Worm (Caenorhabditis elegans) whole organism, L2 larva: ENCODE measurements around the gene C17C3.1.
"Not testable (repeated sequence)": the region's sequence is repeated elsewhere in the genome, so short reads cannot be mapped to it uniquely, and the experiment has no call there.

Experiments
- ceh-82 ChIP-seq: fragments of 150-350 bp; optimal IDR thresholded peaks from 2 replicates; lab custom pipeline; 2014; ENCODE audit warnings: missing biosample characterization, missing genetic modification characterization
- elt-3 ChIP-seq: sonication (generic microtip); optimal IDR thresholded peaks from 2 replicates; lab custom pipeline; 2017; ENCODE audit warnings: missing biosample characterization, missing genetic modification characterization
- lsy-2 ChIP-seq, 2 experiments: fragments of 150-350 bp in 1 of 2; sonication (generic microtip) in 1 of 2; optimal IDR thresholded peaks; 2 replicates each; lab custom pipeline; 2014 to 2017; ENCODE audit warnings: missing biosample characterization in 2 of 2, missing genetic modification characterization in 2 of 2
- mab-5 ChIP-seq: fragments of 150-350 bp; optimal IDR thresholded peaks from 2 replicates; lab custom pipeline; 2014; ENCODE audit warnings: missing biosample characterization, missing genetic modification characterization
- nhr-11 ChIP-seq: fragments of 150-350 bp; optimal IDR thresholded peaks from 2 replicates; lab custom pipeline; 2014; ENCODE audit warnings: missing biosample characterization, missing genetic modification characterization
- nhr-12 ChIP-seq: fragments of 150-350 bp; optimal IDR thresholded peaks from 2 replicates; lab custom pipeline; 2014; ENCODE audit warnings: missing biosample characterization, missing genetic modification characterization
- nhr-237 ChIP-seq: fragments of 150-350 bp; optimal IDR thresholded peaks from 2 replicates; lab custom pipeline; 2014; ENCODE audit warnings: missing biosample characterization, missing genetic modification characterization
- sem-4 ChIP-seq: fragments of 150-350 bp; optimal IDR thresholded peaks from 2 replicates; lab custom pipeline; 2014; ENCODE audit warnings: missing biosample characterization, missing genetic modification reagents, missing genetic modification characterization
- unc-39 ChIP-seq: fragments of 150-350 bp; optimal IDR thresholded peaks from 2 replicates; lab custom pipeline; 2014; ENCODE audit warnings: missing biosample characterization, missing genetic modification characterization
- unc-55 ChIP-seq: fragments of 150-350 bp; sonication (generic microtip); optimal IDR thresholded peaks from 3 replicates; lab custom pipeline; 2014; ENCODE audit warnings: missing biosample characterization, missing genetic modification reagents, missing genetic modification characterization
- ztf-1 ChIP-seq: fragments of 200-800 bp; sonication (Bioruptor generic); conservative IDR thresholded peaks from 2 replicates; pipeline ENCODE4 v1.3.6; 2022; ENCODE audit warnings: missing genetic modification characterization, missing compliant biosample characterization

ce11 chrII:5540113-5540512 lies 30.3 kb upstream of the C17C3.1 start, which contains the start of gene hlh-27:
- TF ChIP-seq lsy-2 (tag; optimal IDR thresholded peaks at IDR 0.05; lab: Kevin White, UChicago); elt-3 (tag; lab: Kevin White, UChicago); unc-55 (GFP tag; lab: Kevin White, UChicago); ceh-82 (tag; lab: Kevin White, UChicago); nhr-12 (tag; lab: Kevin White, UChicago); nhr-237; mab-5; nhr-11; sem-4 (tag; lab: Kevin White, UChicago); ztf-1 (GFP tag; lab: Robert Waterston, UW); unc-39 (tag; lab: Kevin White, UChicago): not testable (repeated sequence)
